Worm (Caenorhabditis elegans) whole organism, L4/young adult: ENCODE measurements around the gene math-23.
"Not testable (repeated sequence)": the region's sequence is repeated elsewhere in the genome, so short reads cannot be mapped to it uniquely, and the experiment has no call there.

Experiments used
- W03F9.2 ChIP-seq: fragments of 150-350 bp; optimal IDR thresholded peaks from 2 replicates; lab custom pipeline; 2014; ENCODE audit warnings: missing biosample characterization, missing genetic modification characterization
- dao-5 ChIP-seq: sonication (generic microtip); optimal IDR thresholded peaks from 2 replicates; lab custom pipeline; 2016; ENCODE audit warnings: missing genotype, missing genetic modification characterization, moderate library complexity, missing compliant biosample characterization
- him-1 ChIP-seq: sonication (generic microtip); optimal IDR thresholded peaks from 2 replicates; lab custom pipeline; 2016; ENCODE audit warnings: missing genotype, missing genetic modification reagents, missing genetic modification characterization, missing compliant biosample characterization

The math-23 gene

ce11 chrII:1924459-1924858, 22.4 kb downstream of the math-23 start, which contains the start of gene F52C6.3:
TSS of gene F52C6.3 (plus strand) at chrII:1924759.
- TF ChIP-seq him-1 (tag; lab: Kevin White, UChicago) (no peak), W03F9.2 (tag; lab: Kevin White, UChicago) (no peak), dao-5 (tag; lab: Kevin White, UChicago) (no peak)

- no peak for TF ChIP-seq W03F9.2 (tag; lab: Kevin White, UChicago)
- no peak for TF ChIP-seq dao-5 (tag; lab: Kevin White, UChicago)
- no peak for TF ChIP-seq him-1 (tag; lab: Kevin White, UChicago)
Observed at ce11 chrII:1926162-1926561, 24.1 kb downstream of the math-23 start, which contains the start of gene F52C6.2. TSS of gene F52C6.2 (plus strand) at chrII:1926462.

DNA sequence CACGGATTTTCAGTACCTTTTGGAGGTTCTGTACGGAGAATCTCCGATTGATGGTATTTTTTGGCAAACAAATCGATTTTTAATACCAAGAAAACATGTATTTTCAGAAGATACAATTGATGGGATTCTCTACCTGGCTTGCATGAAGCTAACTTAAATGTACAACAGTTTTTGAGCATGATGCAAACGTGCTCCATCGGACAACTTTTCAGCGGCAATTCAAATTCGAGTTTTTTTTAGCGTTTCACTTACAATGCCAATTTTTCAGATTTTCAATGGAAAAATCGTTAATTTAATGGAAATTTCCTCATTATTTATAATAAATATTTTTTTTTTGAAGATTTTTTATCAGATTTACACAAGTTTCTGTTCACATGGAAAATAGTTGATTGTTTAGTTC, 26.5 kb downstream of the math-23 start:
- TF ChIP-seq W03F9.2 (tag; lab: Kevin White, UChicago): no peak
- no peak for TF ChIP-seq him-1 (tag; lab: Kevin White, UChicago)
- TF ChIP-seq dao-5 (tag; lab: Kevin White, UChicago): no peak

DNA sequence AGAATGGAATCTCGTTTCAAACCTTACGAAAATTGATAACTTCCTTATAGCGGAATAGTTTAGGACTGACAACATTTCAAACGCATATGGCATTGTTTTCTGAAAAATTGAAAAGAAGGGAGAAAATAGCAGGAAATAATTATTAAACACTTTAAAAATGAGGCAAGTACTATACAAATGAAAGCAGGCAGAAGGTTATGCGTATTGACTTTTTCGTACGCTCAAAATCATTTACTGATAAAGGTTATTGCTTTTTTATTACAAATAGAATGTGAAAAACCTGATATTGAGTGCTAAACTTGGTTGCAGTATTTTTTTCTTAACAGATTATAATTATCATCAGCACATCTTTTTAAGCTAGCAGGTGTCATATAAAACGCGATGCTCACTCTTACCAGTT, 37.6 kb downstream of the math-23 start, which contains the start of gene ZK250.13:
Gene ZK250.13, minus strand, starts transcription at position 101 of the 400 bp plus-strand sequence.
- no peak for TF ChIP-seq him-1 (tag; lab: Kevin White, UChicago)
- no peak for TF ChIP-seq dao-5 (tag; lab: Kevin White, UChicago)
- TF ChIP-seq W03F9.2 (tag; lab: Kevin White, UChicago): no peak

ce11 chrII:1945093-1945492, 43.0 kb downstream of the math-23 start, which contains the start of gene ZK250.14:
TSS of gene ZK250.14 (minus strand) at chrII:1945193.
- TF ChIP-seq dao-5 (tag; lab: Kevin White, UChicago) (no peak), him-1 (tag; lab: Kevin White, UChicago) (no peak), W03F9.2 (tag; lab: Kevin White, UChicago) (no peak)

ce11 chrII:1946427-1946826, 44.3 kb downstream of the math-23 start, which contains the start of gene math-48:
TSS of gene math-48 (minus strand) at chrII:1946527.
- TF ChIP-seq him-1 (tag; lab: Kevin White, UChicago) (no peak), dao-5 (tag; lab: Kevin White, UChicago) (no peak), W03F9.2 (tag; lab: Kevin White, UChicago) (no peak)

DNA sequence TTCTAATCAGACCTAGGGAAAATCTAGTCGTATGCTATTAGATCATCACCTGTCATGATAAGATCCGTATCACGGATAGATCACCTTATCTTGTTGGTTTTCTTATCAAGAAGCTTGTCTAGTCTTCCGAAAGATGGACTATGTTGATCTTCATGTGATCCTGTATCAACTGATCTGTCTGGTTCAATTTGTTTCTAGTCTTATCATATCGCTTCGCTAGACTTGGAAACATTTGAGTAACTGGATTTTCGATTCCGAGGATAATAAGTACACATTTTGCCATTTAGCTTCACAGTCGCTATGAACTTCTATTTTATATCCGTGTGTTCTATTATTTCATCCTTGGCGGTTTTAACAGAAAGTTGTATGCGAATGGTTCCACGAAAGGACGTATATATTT, 46.3 kb downstream of the math-23 start, which contains the start of gene ZK250.2:
Gene ZK250.2, plus strand, starts transcription at position 301 of the 400 bp plus-strand sequence.
- TF ChIP-seq W03F9.2, him-1, dao-5 (tag; lab: Kevin White, UChicago): not testable (repeated sequence)

DNA sequence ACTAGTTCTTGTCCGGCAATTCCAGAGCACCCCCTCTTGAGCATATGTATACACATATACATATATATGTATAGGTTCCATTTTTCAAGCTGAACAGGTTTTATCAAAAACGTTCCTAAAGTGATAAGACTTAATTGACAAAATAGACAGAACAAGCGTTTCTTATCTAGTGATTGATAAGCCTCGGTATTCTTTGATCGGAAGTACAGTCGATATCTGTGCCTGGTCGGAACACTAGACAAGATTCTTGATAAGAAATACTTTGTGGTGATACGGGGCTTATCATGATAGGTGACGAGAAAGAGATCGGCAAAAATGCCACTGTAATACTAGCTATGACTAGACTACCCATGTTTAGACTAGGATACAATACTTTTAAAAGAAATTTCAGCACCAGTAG, 47.0 kb downstream of the math-23 start:
- no peak for TF ChIP-seq him-1 (tag; lab: Kevin White, UChicago)
- no peak for TF ChIP-seq dao-5 (tag; lab: Kevin White, UChicago)
- TF ChIP-seq W03F9.2 (tag; lab: Kevin White, UChicago): no peak
